Worm (Caenorhabditis elegans): ENCODE results near the gene srj-27.

srj-27 gene

ce11 chrV:15083659-15084058, 43.7 kb downstream of the srj-27 start (continued):
- TF ChIP-seq mef-2 (tag; optimal IDR thresholded peaks at IDR 0.05), result no peak
- no peak for TF ChIP-seq lin-39 (tag; optimal IDR thresholded peaks at IDR 0.05)
- no peak for TF ChIP-seq tbx-2 (tag; optimal IDR thresholded peaks at IDR 0.05)
- no peak for TF ChIP-seq nhr-28 (tag; optimal IDR thresholded peaks at IDR 0.05)
- TF ChIP-seq nhr-12 (tag; optimal IDR thresholded peaks at IDR 0.05), result no peak
- no peak for TF ChIP-seq Y116A8C.19 (tag; optimal IDR thresholded peaks at IDR 0.05; ENCODE audit: borderline replicate concordance)

ce11 chrV:15082291-15082690, 45.0 kb downstream of the srj-27 start, which contains the start of the genes C01G10.10 and C01G10.9:
TSS of gene C01G10.10 (minus strand) at chrV:15082441.
TSS of gene C01G10.9 (plus strand) at chrV:15082530.
- TF ChIP-seq hlh-17 (GFP tag; optimal IDR thresholded peaks at IDR 0.05; ENCODE audit: borderline replicate concordance) (no peak), efl-3 (GFP tag; optimal IDR thresholded peaks at IDR 0.05) (peak; percentile 54), nhr-47 (tag; optimal IDR thresholded peaks at IDR 0.05) (peak; percentile 86), fos-1 (tag; optimal IDR thresholded peaks at IDR 0.05) (no peak), nhr-12 (tag; optimal IDR thresholded peaks at IDR 0.05) (no peak), lin-35 (GFP tag; optimal IDR thresholded peaks at IDR 0.05) (peak; percentile 21 to 46), skn-1 (tag; optimal IDR thresholded peaks at IDR 0.05) (peak; percentile 38), lin-15B (tag; optimal IDR thresholded peaks at IDR 0.05) (no peak), pqm-1 (tag; optimal IDR thresholded peaks at IDR 0.05) (no peak), fkh-10 (GFP tag; optimal IDR thresholded peaks at IDR 0.05) (no peak), lin-39 (tag; optimal IDR thresholded peaks at IDR 0.05) (no peak), sox-4 (tag; optimal IDR thresholded peaks at IDR 0.05) (peak; percentile 90), swsn-7 (tag; optimal IDR thresholded peaks at IDR 0.05) (peak; percentile 83), fkh-4 (tag; optimal IDR thresholded peaks at IDR 0.05; ENCODE audit: borderline replicate concordance) (peak; percentile 94), snu-23 (GFP tag; optimal IDR thresholded peaks at IDR 0.05) (peak; percentile 86), snpc-4 (tag; optimal IDR thresholded peaks at IDR 0.05) (peak; percentile 50), pax-3 (tag; optimal IDR thresholded peaks at IDR 0.05) (peak; percentile 96), mdl-1 (tag; optimal IDR thresholded peaks at IDR 0.05) (no peak), tlp-1 (tag; optimal IDR thresholded peaks at IDR 0.05) (no peak), mab-9 (GFP tag; IDR thresholded peaks at IDR 0.05) (peak; percentile 78; the same call in 1 of the 2 replicates), pag-3 (tag; optimal IDR thresholded peaks at IDR 0.05; ENCODE audit: borderline replicate concordance, insufficient read depth) (no peak), grh-1 (GFP tag; IDR thresholded peaks at IDR 0.05) (0 out of 2 replicates have a peak, but pooled peaks have one; percentile 34), egl-27 (tag; optimal IDR thresholded peaks at IDR 0.05) (no peak), nhr-11 (tag; optimal IDR thresholded peaks at IDR 0.05) (no peak), hpl-2 (GFP tag; optimal IDR thresholded peaks at IDR 0.05) (no peak), egl-13 (tag; optimal IDR thresholded peaks at IDR 0.05) (no peak), F16B12.6 (tag; optimal IDR thresholded peaks at IDR 0.05) (no peak), Y116A8C.19 (tag; optimal IDR thresholded peaks at IDR 0.05; ENCODE audit: borderline replicate concordance) (peak; percentile 70), jun-1 (tag; optimal IDR thresholded peaks at IDR 0.05) (peak; percentile 29), C16A3.4 (tag; optimal IDR thresholded peaks at IDR 0.05) (peak; percentile 27), nhr-77 (tag; optimal IDR thresholded peaks at IDR 0.05) (no peak), hlh-4 (tag; optimal IDR thresholded peaks at IDR 0.05) (peak; percentile 80), lin-13 (GFP tag; optimal IDR thresholded peaks at IDR 0.05) (no peak), zip-4 (GFP tag; optimal IDR thresholded peaks at IDR 0.05) (peak; percentile 20), nhr-85 (tag) (peak; percentile 93), ceh-82 (tag; optimal IDR thresholded peaks at IDR 0.05) (peak; percentile 28 to 32 (median 30)), dsc-1 (tag; optimal IDR thresholded peaks at IDR 0.05) (peak; percentile 90), unc-130 (tag; optimal IDR thresholded peaks at IDR 0.05) (peak; percentile 34), unc-86 (tag; optimal IDR thresholded peaks at IDR 0.05) (peak; percentile 46), ceh-88 (GFP tag; IDR thresholded peaks at IDR 0.05) (no peak), ets-5 (GFP tag; IDR thresholded peaks at IDR 0.05) (no peak), unc-30 (tag; optimal IDR thresholded peaks at IDR 0.05) (no peak), nhr-28 (tag; optimal IDR thresholded peaks at IDR 0.05) (no peak), ama-1 (optimal IDR thresholded peaks at IDR 0.05) (no peak), unc-98 (GFP tag; IDR thresholded peaks at IDR 0.05) (peak; percentile 58; the same call in 1 of the 2 replicates), nhr-237 (tag; optimal IDR thresholded peaks at IDR 0.05) (no peak), nhr-84 (tag; optimal IDR thresholded peaks at IDR 0.05) (no peak), aha-1 (tag; optimal IDR thresholded peaks at IDR 0.05) (no peak), irx-1 (tag; optimal IDR thresholded peaks at IDR 0.05) (peak; percentile 93), nhr-76 (tag; optimal IDR thresholded peaks at IDR 0.05) (no peak)

Data from whole organism, L1 larva.